Fruit fly (Drosophila melanogaster): ENCODE results near the gene Dph4.

Dph4 gene

DNA sequence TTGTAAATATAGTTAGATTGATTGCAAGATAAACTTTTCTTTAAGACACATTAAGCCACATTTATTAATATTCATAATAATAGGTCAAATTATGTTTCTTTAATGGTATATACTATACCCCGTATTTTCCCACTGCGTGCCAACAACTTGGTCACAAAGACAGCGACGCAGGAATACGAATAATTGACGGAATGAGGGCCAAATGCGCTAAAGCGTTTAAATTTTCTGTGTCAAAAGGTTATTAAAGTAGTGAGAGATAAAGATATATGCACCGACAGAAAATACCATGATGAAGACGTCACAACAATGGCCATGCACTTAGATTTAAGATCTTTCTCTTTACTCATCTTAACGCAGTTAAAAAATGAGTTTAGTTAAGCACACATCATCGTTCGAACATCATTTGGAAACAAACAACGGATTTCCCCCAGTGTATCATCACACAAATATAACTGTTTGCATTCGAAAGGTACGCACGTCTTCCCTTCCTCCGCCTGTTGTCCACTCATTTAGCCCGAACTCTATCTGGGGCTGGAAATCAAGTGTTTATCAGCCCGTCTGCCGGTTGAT is 3.5 kb downstream of the Dph4 start (continued):
- TF ChIP-seq ase (GFP tag; IDR thresholded peaks at IDR 0.05) (peak; percentile 55; the same call in 1 of the 3 replicates), Dip2 (GFP tag; IDR thresholded peaks at IDR 0.05) (no peak), caup (GFP tag; optimal IDR thresholded peaks at IDR 0.05; ENCODE audit: severe bottlenecking) (peak; percentile 51), unpg (GFP tag; optimal IDR thresholded peaks at IDR 0.05) (peak; percentile 35), BtbVII (GFP tag; optimal IDR thresholded peaks at IDR 0.05) (peak; percentile 24), CG3163 (GFP tag; optimal IDR thresholded peaks at IDR 0.05) (peak; percentile 52), CG11093 (GFP tag; IDR thresholded peaks at IDR 0.05) (no peak), gem (tag; optimal IDR thresholded peaks at IDR 0.05) (peak; percentile 74), Dfd (GFP tag; optimal IDR thresholded peaks at IDR 0.05) (no peak), seq (GFP tag; IDR thresholded peaks at IDR 0.05) (no peak), Hsf (GFP tag; optimal IDR thresholded peaks at IDR 0.05) (peak; percentile 54), ERR (GFP tag; optimal IDR thresholded peaks at IDR 0.05) (peak; percentile 43), CG12071 (GFP tag; optimal IDR thresholded peaks at IDR 0.05) (no peak), Side (GFP tag; optimal IDR thresholded peaks at IDR 0.05) (peak; percentile 71), Sry-β (GFP tag; optimal IDR thresholded peaks at IDR 0.05) (no peak), Hr78 (GFP tag; optimal IDR thresholded peaks at IDR 0.05) (peak in 1 of 2 experiments; percentile 92), CG16863 (GFP tag; optimal IDR thresholded peaks at IDR 0.05) (peak; percentile 61), Pdp1 (GFP tag; optimal IDR thresholded peaks at IDR 0.05) (peak; percentile 43 to 70), CG1233 (GFP tag; optimal IDR thresholded peaks at IDR 0.05) (peak; percentile 59), gfzf (GFP tag; optimal IDR thresholded peaks at IDR 0.05) (no peak), dpn (GFP tag; optimal IDR thresholded peaks at IDR 0.05) (peak; percentile 72 to 73), gsb (GFP tag; IDR thresholded peaks at IDR 0.05) (0 out of 2 replicates have a peak, but pooled peaks have one; percentile 9), Six4 (GFP tag; optimal IDR thresholded peaks at IDR 0.05) (peak; percentile 38), CG7357 (GFP tag; IDR thresholded peaks at IDR 0.05) (peak; percentile 61; the same call in 1 of the 3 replicates), nmo (GFP tag; optimal IDR thresholded peaks at IDR 0.05) (peak; percentile 76), sob (GFP tag; IDR thresholded peaks at IDR 0.05) (peak; percentile 37; the same call in 1 of the 2 replicates), CG9876 (GFP tag; optimal IDR thresholded peaks at IDR 0.05) (peak; percentile 44), Antp (GFP tag; optimal IDR thresholded peaks at IDR 0.05) (peak; percentile 73), CG9609 (GFP tag; optimal IDR thresholded peaks at IDR 0.05) (peak; percentile 57), CG4854 (GFP tag; optimal IDR thresholded peaks at IDR 0.05) (no peak), CG4730 (GFP tag; IDR thresholded peaks at IDR 0.05) (peak; percentile 46; the same call in 1 of the 2 replicates), eve (GFP tag; optimal IDR thresholded peaks at IDR 0.05) (no peak), CG7839 (tag; optimal IDR thresholded peaks at IDR 0.05) (peak; percentile 72), Max (GFP tag; optimal IDR thresholded peaks at IDR 0.05) (peak; percentile 46), CG13123 (GFP tag; optimal IDR thresholded peaks at IDR 0.05) (peak; percentile 2), CG1603 (tag; optimal IDR thresholded peaks at IDR 0.05) (peak; percentile 71), TFAM (GFP tag; optimal IDR thresholded peaks at IDR 0.05) (no peak), CG17829 (tag; optimal IDR thresholded peaks at IDR 0.05) (peak; percentile 50), stc (GFP tag; IDR thresholded peaks at IDR 0.05) (peak; percentile 48; the same call in 1 of the 2 replicates), CG5245 (GFP tag; optimal IDR thresholded peaks at IDR 0.05) (peak; percentile 61), Fer3 (tag; optimal IDR thresholded peaks at IDR 0.05) (peak; percentile 58), CG34422 (GFP tag; IDR thresholded peaks at IDR 0.05) (peak; percentile 63; the same call in 2 of the 3 replicates), Tbp (GFP tag; optimal IDR thresholded peaks at IDR 0.05) (no peak), sens-2 (GFP tag; IDR thresholded peaks at IDR 0.05) (peak; percentile 65), Awh (GFP tag; IDR thresholded peaks at IDR 0.05) (peak; percentile 64; the same call in 1 of the 2 replicates), Ets97D (GFP tag; optimal IDR thresholded peaks at IDR 0.05) (peak; percentile 24), Optix (GFP tag; IDR thresholded peaks at IDR 0.05) (peak; percentile 71; the same call in 2 of the 3 replicates), CG18599 (GFP tag; optimal IDR thresholded peaks at IDR 0.05) (peak; percentile 65), CG14014 (GFP tag; IDR thresholded peaks at IDR 0.05) (peak; percentile 43; the same call in 1 of the 2 replicates), cg (GFP tag; optimal IDR thresholded peaks at IDR 0.05) (no peak)
